Worm (Caenorhabditis elegans) whole organism, late embryonic: Measurements from ENCODE around the gene C28D4.7.
A peak's percentile ranks its signal among the peaks of the same experiment; 100 is the strongest.

Source experiments
- C08G9.2 ChIP-seq: sonication (generic microtip); optimal IDR thresholded peaks from 2 replicates; lab custom pipeline; 2016; ENCODE audit warnings: mild to moderate bottlenecking, missing genetic modification characterization, moderate library complexity, missing compliant biosample characterization
- C38D4.7 ChIP-seq: fragments of 200-800 bp; sonication (Bioruptor generic); optimal IDR thresholded peaks from 2 replicates; lab custom pipeline; 2018; ENCODE audit warnings: mild to moderate bottlenecking, missing genetic modification characterization, moderate library complexity, missing compliant biosample characterization
- K02D7.2 ChIP-seq: sonication (generic microtip); optimal IDR thresholded peaks from 2 replicates; lab custom pipeline; 2017; ENCODE audit warnings: mild to moderate bottlenecking, missing genetic modification characterization, missing compliant biosample characterization
- K09A11.1 ChIP-seq: sonication (generic microtip); optimal IDR thresholded peaks from 2 replicates; lab custom pipeline; 2017; ENCODE audit warnings: antibody characterized with exemption, mild to moderate bottlenecking, missing genetic modification characterization, missing compliant biosample characterization; ENCODE audit not compliant: insufficient read depth
- Y22D7AL.16 ChIP-seq: sonication (generic microtip); optimal IDR thresholded peaks from 2 replicates; lab custom pipeline; 2016; ENCODE audit warnings: missing genetic modification characterization, missing compliant biosample characterization
- ceh-18 ChIP-seq: sonication (generic microtip); optimal IDR thresholded peaks from 2 replicates; lab custom pipeline; 2016; ENCODE audit warnings: missing genetic modification characterization, missing compliant biosample characterization
- ceh-22 ChIP-seq: sonication (generic microtip); optimal IDR thresholded peaks from 2 replicates; lab custom pipeline; 2017; ENCODE audit warnings: missing biosample characterization, missing genetic modification characterization
- ceh-24 ChIP-seq: sonication (generic microtip); optimal IDR thresholded peaks from 2 replicates; lab custom pipeline; 2016; ENCODE audit warnings: mild to moderate bottlenecking, missing genetic modification characterization, missing compliant biosample characterization
- ceh-31 ChIP-seq: sonication (generic microtip); optimal IDR thresholded peaks from 2 replicates; lab custom pipeline; 2016; ENCODE audit warnings: missing genetic modification characterization, missing compliant biosample characterization
- ceh-34 ChIP-seq: sonication (generic microtip); optimal IDR thresholded peaks from 2 replicates; lab custom pipeline; 2016; ENCODE audit warnings: mild to moderate bottlenecking, missing genetic modification characterization, missing compliant biosample characterization
- ceh-45 ChIP-seq: fragments of 200-800 bp; sonication (Bioruptor generic); IDR thresholded peaks from 2 replicates; pipeline ENCODE4 v1.3.6; 2022; ENCODE audit warnings: missing genetic modification reagents, missing genetic modification characterization, missing compliant biosample characterization
- ceh-6 ChIP-seq: fragments of 200-800 bp; sonication (Bioruptor generic); optimal IDR thresholded peaks from 2 replicates; lab custom pipeline; 2018; ENCODE audit warnings: mild to moderate bottlenecking, missing genetic modification characterization, missing compliant biosample characterization
- che-1 ChIP-seq: sonication (generic microtip); optimal IDR thresholded peaks from 2 replicates; lab custom pipeline; 2016; ENCODE audit warnings: mild to moderate bottlenecking, missing genetic modification characterization, missing compliant biosample characterization
- dve-1 ChIP-seq: sonication (generic microtip); optimal IDR thresholded peaks from 2 replicates; lab custom pipeline; 2017; ENCODE audit warnings: antibody characterized with exemption, mild to moderate bottlenecking, missing genetic modification characterization, missing compliant biosample characterization
- elt-2 ChIP-seq: sonication (generic microtip); optimal IDR thresholded peaks from 2 replicates; lab custom pipeline; 2016; ENCODE audit warnings: missing genetic modification reagents, missing genetic modification characterization, missing compliant biosample characterization
- eyg-1 ChIP-seq: sonication (generic microtip); optimal IDR thresholded peaks from 2 replicates; lab custom pipeline; 2016; ENCODE audit warnings: missing genotype, missing genetic modification characterization, missing compliant biosample characterization
- fax-1 ChIP-seq: sonication (generic microtip); optimal IDR thresholded peaks from 2 replicates; lab custom pipeline; 2016; ENCODE audit warnings: missing genotype, missing genetic modification characterization, missing compliant biosample characterization
- fkh-10 ChIP-seq: fragments of 150-350 bp; optimal IDR thresholded peaks from 2 replicates; lab custom pipeline; 2014; ENCODE audit warnings: missing biosample characterization, missing genetic modification reagents, missing genetic modification characterization
- fkh-6 ChIP-seq: sonication (generic microtip); optimal IDR thresholded peaks from 2 replicates; lab custom pipeline; 2016; ENCODE audit warnings: missing genetic modification characterization, missing compliant biosample characterization
- hlh-6 ChIP-seq: sonication (generic microtip); optimal IDR thresholded peaks from 2 replicates; lab custom pipeline; 2016; ENCODE audit warnings: missing genotype, missing genetic modification characterization, missing compliant biosample characterization
- hlh-8 ChIP-seq: sonication (generic microtip); optimal IDR thresholded peaks from 2 replicates; lab custom pipeline; 2016; ENCODE audit warnings: missing genotype, missing genetic modification characterization, missing compliant biosample characterization
- lim-6 ChIP-seq: sonication (generic microtip); optimal IDR thresholded peaks from 2 replicates; lab custom pipeline; 2016; ENCODE audit warnings: missing genetic modification characterization, missing compliant biosample characterization
- lin-11 ChIP-seq: fragments of 200-800 bp; sonication (Bioruptor generic); optimal IDR thresholded peaks from 2 replicates; lab custom pipeline; 2018; ENCODE audit warnings: mild to moderate bottlenecking, missing genetic modification characterization, missing compliant biosample characterization
- madf-2 ChIP-seq: sonication (generic microtip); optimal IDR thresholded peaks from 2 replicates; lab custom pipeline; 2017; ENCODE audit warnings: missing genetic modification characterization, missing compliant biosample characterization
- nhr-11 ChIP-seq: fragments of 150-350 bp; optimal IDR thresholded peaks from 2 replicates; lab custom pipeline; 2014; ENCODE audit warnings: missing biosample characterization, missing genetic modification characterization
- nhr-232 ChIP-seq: sonication (generic microtip); optimal IDR thresholded peaks from 2 replicates; lab custom pipeline; 2016; ENCODE audit warnings: missing genetic modification characterization, missing compliant biosample characterization
- npax-4 ChIP-seq: sonication (generic microtip); optimal IDR thresholded peaks from 2 replicates; lab custom pipeline; 2016; ENCODE audit warnings: missing genetic modification characterization, missing compliant biosample characterization
- pag-3 ChIP-seq: sonication (generic microtip); optimal IDR thresholded peaks from 2 replicates; lab custom pipeline; 2016; ENCODE audit warnings: missing compliant biosample characterization, missing genetic modification characterization, borderline replicate concordance
- pat-9 ChIP-seq: fragments of 200-800 bp; sonication (Bioruptor generic); optimal IDR thresholded peaks from 2 replicates; lab custom pipeline; 2018; ENCODE audit warnings: mild to moderate bottlenecking, missing genetic modification characterization, moderate library complexity, missing compliant biosample characterization
- pax-1 ChIP-seq: fragments of 150-350 bp; optimal IDR thresholded peaks from 2 replicates; lab custom pipeline; 2014; ENCODE audit warnings: missing biosample characterization, missing genetic modification characterization
- pha-2 ChIP-seq: sonication (generic microtip); optimal IDR thresholded peaks from 2 replicates; lab custom pipeline; 2017; ENCODE audit warnings: mild to moderate bottlenecking, missing genetic modification characterization, missing compliant biosample characterization
- pqm-1 ChIP-seq: sonication (generic microtip); optimal IDR thresholded peaks from 2 replicates; lab custom pipeline; 2016; ENCODE audit warnings: missing genetic modification characterization, missing compliant biosample characterization
- pros-1 ChIP-seq: fragments of 150-350 bp; optimal IDR thresholded peaks from 2 replicates; lab custom pipeline; 2014; ENCODE audit warnings: missing biosample characterization, missing genetic modification reagents, missing genetic modification characterization
- sdc-2 ChIP-seq: sonication (generic microtip); optimal IDR thresholded peaks from 2 replicates; lab custom pipeline; 2016; ENCODE audit warnings: missing genotype, missing genetic modification characterization, missing compliant biosample characterization
- sox-4 ChIP-seq: sonication (generic microtip); optimal IDR thresholded peaks from 2 replicates; lab custom pipeline; 2017; ENCODE audit warnings: mild to moderate bottlenecking, missing genetic modification characterization, inconsistent platforms, missing compliant biosample characterization
- syd-9 ChIP-seq: sonication (generic microtip); optimal IDR thresholded peaks from 2 replicates; lab custom pipeline; 2016; ENCODE audit warnings: mild to moderate bottlenecking, missing genetic modification characterization, moderate library complexity, missing compliant biosample characterization
- tbx-2 ChIP-seq: sonication (generic microtip); optimal IDR thresholded peaks from 2 replicates; lab custom pipeline; 2016; ENCODE audit warnings: missing genetic modification characterization, missing compliant biosample characterization
- tbx-7 ChIP-seq: sonication (generic microtip); optimal IDR thresholded peaks from 2 replicates; lab custom pipeline; 2016; ENCODE audit warnings: missing genotype, missing genetic modification characterization, missing compliant biosample characterization
- unc-42 ChIP-seq: sonication (generic microtip); optimal IDR thresholded peaks from 2 replicates; lab custom pipeline; 2016; ENCODE audit warnings: missing genotype, missing genetic modification characterization, missing compliant biosample characterization
- unc-86 ChIP-seq: sonication (generic microtip); optimal IDR thresholded peaks from 2 replicates; lab custom pipeline; 2016; ENCODE audit warnings: missing genetic modification characterization, missing compliant biosample characterization
- ztf-16 ChIP-seq: sonication (generic microtip); optimal IDR thresholded peaks from 2 replicates; lab custom pipeline; 2017; ENCODE audit warnings: missing genetic modification characterization, missing compliant biosample characterization

The C28D4.7 gene

ce11 chrIV:9737204-9737790, 5.7 kb downstream of the C28D4.7 start, which contains the start of gene cka-1:
Gene cka-1 (minus strand): TSS chrIV:9737621.
- peak; percentile 31 for TF ChIP-seq elt-2 (tag; lab: Kevin White, UChicago)
- no peak for TF ChIP-seq eyg-1 (tag; lab: Kevin White, UChicago)

- TF ChIP-seq nhr-232 (tag; lab: Kevin White, UChicago) (no peak), tbx-2 (tag; lab: Kevin White, UChicago) (no peak), elt-2 (tag; lab: Kevin White, UChicago) (peak; percentile 64)
Observed at ce11 chrIV:9735750-9736149, 7.2 kb downstream of the C28D4.7 start.

- TF ChIP-seq hlh-8 (tag; lab: Kevin White, UChicago): no peak
- no peak for TF ChIP-seq ceh-31 (tag; lab: Kevin White, UChicago)
- no peak for TF ChIP-seq madf-2 (tag; lab: Kevin White, UChicago)
- TF ChIP-seq dve-1: no peak
- no peak for TF ChIP-seq pqm-1
- TF ChIP-seq ceh-22 (tag; lab: Kevin White, UChicago): no peak
- TF ChIP-seq C38D4.7 (GFP tag; lab: Kevin White, UChicago): no peak
- TF ChIP-seq pros-1 (tag; lab: Kevin White, UChicago): no peak
- no peak for TF ChIP-seq syd-9 (tag; lab: Kevin White, UChicago)
- TF ChIP-seq sox-4 (tag; lab: Kevin White, UChicago): no peak
- TF ChIP-seq, all 69 proteins: peak for 0
Observed at ce11 chrIV:9734861-9735260, 8.1 kb downstream of the C28D4.7 start.

ce11 chrIV:9733904-9734303, 9.0 kb downstream of the C28D4.7 start:
- no peak for TF ChIP-seq Y22D7AL.16 (tag; lab: Kevin White, UChicago)
- TF ChIP-seq ceh-6 (GFP tag; lab: Kevin White, UChicago): no peak
- no peak for TF ChIP-seq hlh-6
- no peak for TF ChIP-seq K09A11.1
- no peak for TF ChIP-seq ceh-45 (GFP tag; lab: Robert Waterston, UW)
- TF ChIP-seq fkh-6 (tag; lab: Kevin White, UChicago): no peak
- TF ChIP-seq sdc-2 (tag; lab: Kevin White, UChicago): no peak
- TF ChIP-seq ztf-16 (tag; lab: Kevin White, UChicago): no peak
- TF ChIP-seq nhr-232 (tag; lab: Kevin White, UChicago): no peak
- TF ChIP-seq fkh-10 (GFP tag; lab: Kevin White, UChicago): no peak

ce11 chrIV:9728376-9728775, 14.6 kb downstream of the C28D4.7 start, which contains the start of gene nhr-100:
Gene nhr-100 (plus strand): TSS chrIV:9728676.
- TF ChIP-seq unc-42 (tag; lab: Kevin White, UChicago): no peak
- TF ChIP-seq pag-3 (tag; lab: Kevin White, UChicago): no peak
- no peak for TF ChIP-seq nhr-11 (tag; lab: Kevin White, UChicago)
- TF ChIP-seq fkh-6 (tag; lab: Kevin White, UChicago): no peak
- no peak for TF ChIP-seq che-1 (tag; lab: Kevin White, UChicago)
- no peak for TF ChIP-seq pqm-1
- no peak for TF ChIP-seq nhr-232 (tag; lab: Kevin White, UChicago)
- TF ChIP-seq tbx-7 (tag; lab: Kevin White, UChicago): no peak
- no peak for TF ChIP-seq C08G9.2 (tag; lab: Kevin White, UChicago)
- TF ChIP-seq npax-4: no peak

ce11 chrIV:9727217-9727616, 15.7 kb downstream of the C28D4.7 start:
- no peak for TF ChIP-seq pha-2 (tag; lab: Kevin White, UChicago)
- TF ChIP-seq ceh-18: no peak
- no peak for TF ChIP-seq ceh-34 (tag; lab: Kevin White, UChicago)
- TF ChIP-seq pat-9 (tag; lab: Kevin White, UChicago): no peak
- TF ChIP-seq unc-86 (tag; lab: Kevin White, UChicago): no peak
- TF ChIP-seq ceh-24 (tag; lab: Kevin White, UChicago): no peak
- no peak for TF ChIP-seq K02D7.2 (tag; lab: Kevin White, UChicago)
- no peak for TF ChIP-seq ceh-45 (GFP tag; lab: Robert Waterston, UW)
- TF ChIP-seq K09A11.1: no peak
- TF ChIP-seq dve-1: no peak
- TF ChIP-seq lim-6: no peak
- no peak for TF ChIP-seq ceh-6 (GFP tag; lab: Kevin White, UChicago)
- TF ChIP-seq unc-42 (tag; lab: Kevin White, UChicago): no peak
- no peak for TF ChIP-seq fax-1 (tag; lab: Kevin White, UChicago)
- TF ChIP-seq pax-1: no peak
- TF ChIP-seq tbx-7 (tag; lab: Kevin White, UChicago): no peak
- TF ChIP-seq lin-11: no peak
- TF ChIP-seq pqm-1: no peak
